Fruit fly (Drosophila melanogaster) whole organism, embryonic: Measurements from ENCODE around the gene mats.

Experiments
- Awh ChIP-seq: fragments of 200-800 bp; sonication (Bioruptor generic); IDR thresholded peaks from 2 replicates; pipeline ENCODE4, ENCODE4 v1.3.6; 2022; ENCODE audit warnings: missing biosample characterization, missing genetic modification characterization
- Bdp1 ChIP-seq: fragments of 200-800 bp; sonication (Bioruptor generic); optimal IDR thresholded peaks from 3 replicates; lab custom pipeline; 2016; ENCODE audit warnings: missing biosample characterization, missing genetic modification characterization
- Bteb2 ChIP-seq: fragments of 200-800 bp; sonication (Bioruptor generic); optimal IDR thresholded peaks from 2 replicates; lab custom pipeline; 2016; ENCODE audit warnings: missing biosample characterization, missing genetic modification characterization
- CG10209 ChIP-seq: fragments of 200-800 bp; sonication (Bioruptor generic); optimal IDR thresholded peaks from 3 replicates; lab custom pipeline; 2017; ENCODE audit warnings: missing biosample characterization, mild to moderate bottlenecking, missing genetic modification characterization, missing genetic modification reagents
- CG10267 ChIP-seq: fragments of 200-800 bp; sonication (Bioruptor generic); optimal IDR thresholded peaks from 2 replicates; lab custom pipeline; 2018; ENCODE audit warnings: missing biosample characterization, mild to moderate bottlenecking, missing genetic modification characterization, moderate library complexity
- CG10321 ChIP-seq: fragments of 200-800 bp; sonication (Bioruptor generic); IDR thresholded peaks from 2 replicates; pipeline ENCODE4 v1.3.6; 2022; ENCODE audit warnings: missing biosample characterization, missing genetic modification characterization
- CG11093 ChIP-seq: fragments of 200-800 bp; sonication (Bioruptor generic); IDR thresholded peaks from 3 replicates; pipeline ENCODE4 v1.3.6; 2022; ENCODE audit warnings: missing biosample characterization, missing genetic modification characterization
- CG11247 ChIP-seq: fragments of 200-800 bp; sonication (Bioruptor generic); IDR thresholded peaks from 2 replicates; pipeline ENCODE4 v1.3.6; 2022; ENCODE audit warnings: missing biosample characterization, missing genetic modification characterization
- CG11695 ChIP-seq: fragments of 200-800 bp; sonication (Bioruptor generic); IDR thresholded peaks from 3 replicates; pipeline ENCODE4 v1.3.6; 2022; ENCODE audit warnings: missing biosample characterization, missing genetic modification characterization
- CG11696 ChIP-seq: fragments of 200-800 bp; sonication (Bioruptor generic); IDR thresholded peaks from 2 replicates; pipeline ENCODE4 v1.3.6; 2022; ENCODE audit warnings: missing biosample characterization, missing genetic modification characterization
- CG14014 ChIP-seq: fragments of 200-800 bp; sonication (Bioruptor generic); IDR thresholded peaks from 2 replicates; pipeline ENCODE4 v1.3.6; 2022; ENCODE audit warnings: missing biosample characterization, missing genetic modification characterization
- CG1602 ChIP-seq: fragments of 200-800 bp; sonication (Bioruptor generic); optimal IDR thresholded peaks from 3 replicates; lab custom pipeline; 2016; ENCODE audit warnings: missing biosample characterization, missing genetic modification characterization
- CG16813 ChIP-seq: fragments of 200-800 bp; sonication (Bioruptor generic); IDR thresholded peaks from 3 replicates; pipeline ENCODE4 v1.3.6; 2022; ENCODE audit warnings: missing biosample characterization, missing genetic modification characterization; ENCODE audit not compliant: partially characterized antibody
- CG18262 ChIP-seq: fragments of 200-800 bp; optimal IDR thresholded peaks from 3 replicates; lab custom pipeline; 2019; ENCODE audit warnings: missing biosample characterization, mild to moderate bottlenecking, missing genetic modification characterization, moderate library complexity
- CG31441 ChIP-seq: fragments of 200-800 bp; sonication (Bioruptor generic); IDR thresholded peaks from 2 replicates; pipeline ENCODE4 v1.3.6; 2022; ENCODE audit warnings: missing biosample characterization, missing genetic modification characterization
- CG4282 ChIP-seq: fragments of 200-800 bp; sonication (Bioruptor generic); optimal IDR thresholded peaks from 2 replicates; lab custom pipeline; 2016; ENCODE audit warnings: missing biosample characterization, missing genetic modification characterization
- CG4617 ChIP-seq: fragments of 200-800 bp; sonication (Bioruptor generic); optimal IDR thresholded peaks from 3 replicates; lab custom pipeline; 2016; ENCODE audit warnings: missing biosample characterization, missing genetic modification characterization, borderline replicate concordance
- CG4854 ChIP-seq: fragments of 200-800 bp; sonication (Bioruptor generic); optimal IDR thresholded peaks from 2 replicates; lab custom pipeline; 2016; ENCODE audit warnings: missing biosample characterization, missing genetic modification characterization, inconsistent platforms
- CG5953 ChIP-seq: fragments of 200-800 bp; sonication (Bioruptor generic); IDR thresholded peaks from 2 replicates; pipeline ENCODE4 v1.3.6; 2022; ENCODE audit warnings: missing biosample characterization, missing genetic modification characterization
- CG6689 ChIP-seq: fragments of 200-800 bp; sonication (Bioruptor generic); IDR thresholded peaks from 2 replicates; pipeline ENCODE4 v1.3.6; 2022; ENCODE audit warnings: missing biosample characterization, missing genetic modification characterization
- CG6813 ChIP-seq: fragments of 200-800 bp; sonication (Bioruptor generic); optimal IDR thresholded peaks from 2 replicates; lab custom pipeline; 2017; ENCODE audit warnings: missing biosample characterization, missing genetic modification characterization, mild to moderate bottlenecking, moderate library complexity, missing genetic modification reagents
- CG7357 ChIP-seq: fragments of 200-800 bp; sonication (Bioruptor generic); IDR thresholded peaks from 3 replicates; pipeline ENCODE4 v1.3.6; 2022; ENCODE audit warnings: missing biosample characterization, missing genetic modification characterization
- CG8359 ChIP-seq: fragments of 200-800 bp; sonication (Bioruptor generic); optimal IDR thresholded peaks from 2 replicates; lab custom pipeline; 2017; ENCODE audit warnings: missing biosample characterization, mild to moderate bottlenecking, missing genetic modification characterization, borderline replicate concordance
- CG8478 ChIP-seq: fragments of >200 bp; optimal IDR thresholded peaks from 2 replicates; lab custom pipeline; 2018
- CG9876 ChIP-seq: fragments of 200-800 bp; sonication (Bioruptor generic); optimal IDR thresholded peaks from 2 replicates; lab custom pipeline; 2016; ENCODE audit warnings: missing biosample characterization, missing genetic modification characterization
- Dref ChIP-seq: fragments of 200-800 bp; sonication (Bioruptor generic); IDR thresholded peaks from 2 replicates; pipeline ENCODE4 v1.3.6; 2022; ENCODE audit warnings: missing biosample characterization, missing genetic modification characterization
- HLH54F ChIP-seq: fragments of 200-800 bp; sonication (Bioruptor generic); optimal IDR thresholded peaks from 3 replicates; lab custom pipeline; 2016; ENCODE audit warnings: missing biosample characterization, missing genetic modification characterization
- Hr3 ChIP-seq: fragments of 200-800 bp; sonication (Bioruptor generic); optimal IDR thresholded peaks from 3 replicates; lab custom pipeline; 2016; ENCODE audit warnings: missing biosample characterization, missing genetic modification characterization
- NFAT ChIP-seq: fragments of 200-800 bp; sonication (Bioruptor generic); IDR thresholded peaks from 2 replicates; pipeline ENCODE4 v1.3.6; 2022; ENCODE audit warnings: missing biosample characterization, missing genetic modification characterization
- NfI ChIP-seq: fragments of 200-800 bp; sonication (Bioruptor generic); optimal IDR thresholded peaks from 3 replicates; lab custom pipeline; 2018; ENCODE audit warnings: missing biosample characterization, mild to moderate bottlenecking, missing genetic modification characterization, moderate library complexity
- Poxn ChIP-seq: fragments of 200-800 bp; sonication (Bioruptor generic); IDR thresholded peaks from 2 replicates; pipeline ENCODE4 v1.3.6; 2022; ENCODE audit warnings: missing biosample characterization, missing genetic modification characterization
- Ptx1 ChIP-seq: fragments of 200-800 bp; sonication (Bioruptor generic); IDR thresholded peaks from 2 replicates; pipeline ENCODE4 v1.3.6; 2022; ENCODE audit warnings: missing biosample characterization, missing genetic modification characterization
- Sox102F ChIP-seq: fragments of 200-800 bp; sonication (Bioruptor generic); optimal IDR thresholded peaks from 2 replicates; lab custom pipeline; 2018; ENCODE audit warnings: missing biosample characterization, mild to moderate bottlenecking, missing genetic modification characterization, moderate library complexity
- Ssrp ChIP-seq: fragments of 200-800 bp; sonication (Bioruptor generic); optimal IDR thresholded peaks from 2 replicates; lab custom pipeline; 2018; ENCODE audit warnings: missing biosample characterization, mild to moderate bottlenecking, missing genetic modification characterization, moderate library complexity
- chn ChIP-seq: fragments of 200-800 bp; sonication (Bioruptor generic); optimal IDR thresholded peaks from 2 replicates; lab custom pipeline; 2016; ENCODE audit warnings: missing biosample characterization, missing genetic modification characterization
- ci ChIP-seq: fragments of 200-800 bp; sonication (Bioruptor generic); IDR thresholded peaks from 3 replicates; pipeline ENCODE4 v1.3.6; 2022; ENCODE audit warnings: missing biosample characterization, missing genetic modification characterization
- croc ChIP-seq: fragments of 200-800 bp; sonication (Bioruptor generic); conservative IDR thresholded peaks from 3 replicates; pipeline ENCODE4 v1.3.6; 2022; ENCODE audit warnings: missing biosample characterization, missing genetic modification characterization
- cwo ChIP-seq: fragments of 200-800 bp; sonication (Bioruptor generic); optimal IDR thresholded peaks from 3 replicates; lab custom pipeline; 2017; ENCODE audit warnings: missing biosample characterization, missing genetic modification characterization, mild to moderate bottlenecking, moderate library complexity, missing genetic modification reagents
- exex ChIP-seq: fragments of 200-800 bp; sonication (Bioruptor generic); optimal IDR thresholded peaks from 4 replicates; lab custom pipeline; 2018; ENCODE audit warnings: missing biosample characterization, mild to moderate bottlenecking, missing genetic modification characterization, moderate library complexity
- eyg ChIP-seq: fragments of 200-800 bp; sonication (Bioruptor generic); optimal IDR thresholded peaks from 3 replicates; lab custom pipeline; 2016; ENCODE audit warnings: missing biosample characterization, missing genetic modification characterization
- fru ChIP-seq: fragments of >200 bp; optimal IDR thresholded peaks from 2 replicates; lab custom pipeline; 2017
- gem ChIP-seq: fragments of 200-800 bp; sonication (Bioruptor generic); optimal IDR thresholded peaks from 2 replicates; lab custom pipeline; 2019; ENCODE audit warnings: missing biosample characterization, mild to moderate bottlenecking, missing genetic modification characterization, moderate library complexity
- gfzf ChIP-seq: fragments of 200-800 bp; sonication (Bioruptor generic); optimal IDR thresholded peaks from 2 replicates; lab custom pipeline; 2016; ENCODE audit warnings: missing biosample characterization, mild to moderate bottlenecking, missing genetic modification characterization, moderate library complexity
- jigr1 ChIP-seq: fragments of 200-800 bp; sonication (Bioruptor generic); IDR thresholded peaks from 3 replicates; pipeline ENCODE4 v1.3.6; 2022; ENCODE audit warnings: missing biosample characterization, missing genetic modification characterization
- klu ChIP-seq: fragments of 200-800 bp; sonication (Bioruptor generic); IDR thresholded peaks from 2 replicates; pipeline ENCODE4 v1.3.6; 2022; ENCODE audit warnings: missing biosample characterization, missing genetic modification characterization
- luna ChIP-seq: fragments of 200-800 bp; sonication (Bioruptor generic); optimal IDR thresholded peaks from 2 replicates; lab custom pipeline; 2016; ENCODE audit warnings: missing biosample characterization, missing genetic modification characterization
- nau ChIP-seq: fragments of 200-800 bp; sonication (Bioruptor generic); optimal IDR thresholded peaks from 3 replicates; lab custom pipeline; 2017; ENCODE audit warnings: missing biosample characterization, mild to moderate bottlenecking, missing genetic modification characterization, missing genetic modification reagents
- nmo ChIP-seq: fragments of 200-800 bp; sonication (Bioruptor generic); optimal IDR thresholded peaks from 2 replicates; lab custom pipeline; 2018; ENCODE audit warnings: missing biosample characterization, mild to moderate bottlenecking, missing genetic modification characterization, moderate library complexity
- sens ChIP-seq: fragments of 200-800 bp; sonication (Bioruptor generic); peaks from one replicate; lab custom pipeline; 2016; ENCODE audit warnings: missing biosample characterization, missing genetic modification characterization
- slou ChIP-seq: fragments of 200-800 bp; sonication (Bioruptor generic); optimal IDR thresholded peaks from 3 replicates; lab custom pipeline; 2016; ENCODE audit warnings: missing biosample characterization, missing genetic modification characterization
- sna ChIP-seq: fragments of 200-800 bp; sonication (Bioruptor generic); IDR thresholded peaks from 2 replicates; pipeline ENCODE4 v1.3.6; 2022; ENCODE audit warnings: missing biosample characterization, missing genetic modification characterization; ENCODE audit not compliant: partially characterized antibody
- stc ChIP-seq: fragments of 200-800 bp; sonication (Bioruptor generic); IDR thresholded peaks from 2 replicates; pipeline ENCODE4 v1.3.6; 2022; ENCODE audit warnings: missing biosample characterization, missing genetic modification characterization

Gene mats

dm6 chr3R:22421618-22422017 is 657 bp downstream of the mats start (continued):
- TF ChIP-seq Dref: no peak
- peak; percentile 59 for TF ChIP-seq CG18262 (tag; lab: Kevin White, UChicago)
- 0 out of 3 replicates have a peak, but pooled peaks have one; percentile 46 for TF ChIP-seq CG7357 (GFP tag; lab: Robert Waterston, UW)
- no peak for TF ChIP-seq jigr1 (GFP tag; lab: Robert Waterston, UW)
- TF ChIP-seq Bteb2: peak; percentile 34
- peak; percentile 83 for TF ChIP-seq CG14014 (GFP tag; lab: Robert Waterston, UW)
- TF ChIP-seq Poxn (GFP tag; lab: Robert Waterston, UW): 0 out of 2 replicates have a peak, but pooled peaks have one; percentile 36
- peak; percentile 80 for TF ChIP-seq ci
- TF ChIP-seq CG10267 (tag; lab: Kevin White, UChicago): no peak
- no peak for TF ChIP-seq CG9876 (GFP tag; lab: Kevin White, UChicago)
- TF ChIP-seq CG10209 (GFP tag; lab: Kevin White, UChicago): peak; percentile 33
- peak; percentile 41 for TF ChIP-seq Hr3 (GFP tag; lab: Kevin White, UChicago)
- TF ChIP-seq sna (GFP tag; lab: Robert Waterston, UW): no peak
- TF ChIP-seq chn (GFP tag; lab: Kevin White, UChicago): peak; percentile 39
- TF ChIP-seq exex (tag; lab: Kevin White, UChicago): no peak
- peak; percentile 48 for TF ChIP-seq CG6813 (GFP tag; lab: Kevin White, UChicago)
- peak; percentile 69 for TF ChIP-seq CG11695 (GFP tag; lab: Robert Waterston, UW)
- TF ChIP-seq nau (GFP tag; lab: Kevin White, UChicago): no peak
- TF ChIP-seq CG31441: peak; percentile 56
- no peak for TF ChIP-seq CG16813 (GFP tag; lab: Robert Waterston, UW)
- no peak for TF ChIP-seq CG5953
- peak; percentile 71 for TF ChIP-seq nmo
- no peak for TF ChIP-seq Bdp1 (GFP tag; lab: Kevin White, UChicago)
- TF ChIP-seq CG1602 (GFP tag; lab: Kevin White, UChicago): peak; percentile 14
- no peak for TF ChIP-seq CG4854 (GFP tag; lab: Kevin White, UChicago)
- TF ChIP-seq klu (GFP tag; lab: Robert Waterston, UW): peak; percentile 66
- TF ChIP-seq Awh: 0 out of 2 replicates have a peak, but pooled peaks have one; percentile 50
- no peak for TF ChIP-seq gfzf (GFP tag; lab: Kevin White, UChicago)
- TF ChIP-seq CG4282 (GFP tag; lab: Kevin White, UChicago): no peak
- peak; percentile 37 for TF ChIP-seq cwo
- TF ChIP-seq CG8478 (lab: Kevin White, UChicago): no peak
- peak; percentile 43 for TF ChIP-seq Ssrp (tag; lab: Kevin White, UChicago)
- peak; percentile 53; the same call in 1 of the 3 replicates for TF ChIP-seq CG11093 (GFP tag; lab: Robert Waterston, UW)
- TF ChIP-seq Ptx1: peak; percentile 84
- TF ChIP-seq NfI (GFP tag; lab: Kevin White, UChicago): peak; percentile 59
- TF ChIP-seq CG11696 (GFP tag; lab: Robert Waterston, UW): peak; percentile 43; the same call in 1 of the 2 replicates
- peak; percentile 63; the same call in 1 of the 2 replicates for TF ChIP-seq CG11247 (GFP tag; lab: Robert Waterston, UW)
- TF ChIP-seq HLH54F (GFP tag; lab: Kevin White, UChicago): peak; percentile 27
- no peak for TF ChIP-seq Sox102F
- TF ChIP-seq croc (GFP tag; lab: Robert Waterston, UW): peak; percentile 32; the same call in 2 of the 3 replicates
- peak; percentile 31; the same call in 1 of the 2 replicates for TF ChIP-seq CG10321 (GFP tag; lab: Robert Waterston, UW)
- TF ChIP-seq CG6689 (GFP tag; lab: Robert Waterston, UW): peak; percentile 71
- peak; percentile 70; the same call in 1 of the 2 replicates for TF ChIP-seq NFAT (GFP tag; lab: Robert Waterston, UW)
- TF ChIP-seq fru (lab: Kevin White, UChicago): no peak
- TF ChIP-seq CG8359: no peak
- TF ChIP-seq slou: peak; percentile 17
- TF ChIP-seq CG4617 (GFP tag; lab: Kevin White, UChicago): no peak
- peak; percentile 80 for TF ChIP-seq stc (GFP tag; lab: Robert Waterston, UW)
- peak; percentile 60 for TF ChIP-seq eyg (GFP tag; lab: Kevin White, UChicago)
- peak; percentile 37 for TF ChIP-seq luna
- no peak for TF ChIP-seq gem (tag; lab: Kevin White, UChicago)
- peak; percentile 89 for TF ChIP-seq sens (GFP tag; lab: Kevin White, UChicago)
